Worm (Caenorhabditis elegans) whole organism, young adult: ENCODE results near the gene C48B4.3.

ENCODE experiments used
- B0019.2 ChIP-seq: fragments of 200-800 bp; sonication (Bioruptor generic); conservative IDR thresholded peaks from 2 replicates; pipeline ENCODE4 v1.3.6; 2022; ENCODE audit warnings: missing genetic modification reagents, missing genetic modification characterization, missing compliant biosample characterization
- B0035.1 ChIP-seq: sonication (generic microtip); optimal IDR thresholded peaks from 2 replicates; lab custom pipeline; 2016; ENCODE audit warnings: missing genetic modification characterization, mild to moderate bottlenecking, missing compliant biosample characterization, missing genotype, missing genetic modification reagents
- B0261.1 ChIP-seq: sonication (generic microtip); optimal IDR thresholded peaks from 2 replicates; lab custom pipeline; 2016; ENCODE audit warnings: mild to moderate bottlenecking, missing genetic modification characterization, moderate library complexity, missing compliant biosample characterization
- B0336.3 ChIP-seq: fragments of 200-800 bp; sonication (Bioruptor generic); IDR thresholded peaks from 2 replicates; pipeline ENCODE4 v1.3.6; 2022; ENCODE audit warnings: missing genetic modification characterization, missing compliant biosample characterization
- C06A6.2 ChIP-seq: fragments of 200-800 bp; sonication (Bioruptor generic); conservative IDR thresholded peaks from 2 replicates; pipeline ENCODE4 v1.3.6; 2022; ENCODE audit warnings: missing genetic modification characterization, missing compliant biosample characterization
- C17E4.6 ChIP-seq: fragments of 200-800 bp; sonication (Bioruptor generic); IDR thresholded peaks from 2 replicates; pipeline ENCODE4 v1.3.6; 2022; ENCODE audit warnings: missing genetic modification reagents, missing genetic modification characterization, missing compliant biosample characterization
- F10E7.11 ChIP-seq: sonication (generic microtip); optimal IDR thresholded peaks from 2 replicates; lab custom pipeline; 2017; ENCODE audit warnings: mild to moderate bottlenecking, missing genetic modification characterization, moderate library complexity, missing compliant biosample characterization
- F37B4.10 ChIP-seq: fragments of 200-800 bp; sonication (Bioruptor generic); IDR thresholded peaks from 2 replicates; pipeline ENCODE4 v1.3.6; 2022; ENCODE audit warnings: missing genetic modification characterization, missing compliant biosample characterization
- F49E8.2 ChIP-seq: sonication (generic microtip); optimal IDR thresholded peaks from 3 replicates; lab custom pipeline; 2017; ENCODE audit warnings: missing genetic modification characterization, mild to moderate bottlenecking, missing compliant biosample characterization, antibody characterized with exemption, moderate library complexity; ENCODE audit not compliant: insufficient read depth
- K11D2.4 ChIP-seq: fragments of 200-800 bp; sonication (Bioruptor generic); IDR thresholded peaks from 2 replicates; pipeline ENCODE4 v1.3.6; 2022; ENCODE audit warnings: missing genetic modification reagents, missing genetic modification characterization, missing compliant biosample characterization
- T26A5.8 ChIP-seq: sonication (generic microtip); optimal IDR thresholded peaks from 2 replicates; lab custom pipeline; 2016; ENCODE audit warnings: missing genetic modification characterization, missing compliant biosample characterization
- Y53G8AR.9 ChIP-seq: fragments of 200-800 bp; sonication (Bioruptor generic); conservative IDR thresholded peaks from 2 replicates; pipeline ENCODE4 v1.3.6; 2022; ENCODE audit warnings: missing genetic modification reagents, missing genetic modification characterization, missing compliant biosample characterization
- Y79H2A.3 ChIP-seq: fragments of 200-800 bp; sonication (Bioruptor generic); conservative IDR thresholded peaks from 2 replicates; pipeline ENCODE4 v1.3.6; 2022; ENCODE audit warnings: missing genetic modification reagents, missing genetic modification characterization, missing compliant biosample characterization
- Y95B8A.8 ChIP-seq: fragments of 200-800 bp; sonication (Bioruptor generic); IDR thresholded peaks from 2 replicates; pipeline ENCODE4 v1.3.6; 2022; ENCODE audit warnings: missing genetic modification reagents, missing genetic modification characterization, missing compliant biosample characterization
- attf-3 ChIP-seq: fragments of 200-800 bp; sonication (Bioruptor generic); conservative IDR thresholded peaks from 2 replicates; pipeline ENCODE4 v1.3.6; 2022; ENCODE audit warnings: missing genetic modification reagents, missing genetic modification characterization, missing compliant biosample characterization
- attf-5 ChIP-seq: fragments of 200-800 bp; sonication (Bioruptor generic); optimal IDR thresholded peaks from 2 replicates; lab custom pipeline; 2018; ENCODE audit warnings: mild to moderate bottlenecking, missing genetic modification characterization, missing compliant biosample characterization
- bed-2 ChIP-seq: fragments of 200-800 bp; sonication (Bioruptor generic); IDR thresholded peaks from 2 replicates; pipeline ENCODE4 v1.3.6; 2022; ENCODE audit warnings: missing genetic modification reagents, missing genetic modification characterization, missing compliant biosample characterization
- die-1 ChIP-seq: sonication (generic microtip); optimal IDR thresholded peaks from 2 replicates; lab custom pipeline; 2016; ENCODE audit warnings: missing genotype, mild to moderate bottlenecking, missing genetic modification characterization, missing compliant biosample characterization
- dpl-1 ChIP-seq: fragments of 150-350 bp; optimal IDR thresholded peaks from 2 replicates; lab custom pipeline; 2014; ENCODE audit warnings: missing biosample characterization, missing genetic modification reagents, missing genetic modification characterization
- efl-1 ChIP-seq: fragments of 150-350 bp; optimal IDR thresholded peaks from 2 replicates; lab custom pipeline; 2014; ENCODE audit warnings: missing biosample characterization, missing genetic modification reagents, missing genetic modification characterization
- egl-18 ChIP-seq: fragments of 200-800 bp; sonication (Bioruptor generic); IDR thresholded peaks from 2 replicates; pipeline ENCODE4 v1.3.6; 2022; ENCODE audit warnings: missing genetic modification reagents, missing genetic modification characterization, missing compliant biosample characterization
- ekl-4 ChIP-seq: fragments of 200-800 bp; sonication (Bioruptor generic); IDR thresholded peaks from 2 replicates; pipeline ENCODE4 v1.3.6; 2022; ENCODE audit warnings: missing genetic modification reagents, missing genetic modification characterization, missing compliant biosample characterization
- him-1 ChIP-seq: sonication (generic microtip); optimal IDR thresholded peaks from 2 replicates; lab custom pipeline; 2016; ENCODE audit warnings: missing genotype, missing genetic modification reagents, missing genetic modification characterization, missing compliant biosample characterization
- hlh-26 ChIP-seq: fragments of 200-800 bp; sonication (Bioruptor generic); conservative IDR thresholded peaks from 2 replicates; pipeline ENCODE4 v1.3.6; 2022; ENCODE audit warnings: missing genetic modification reagents, missing genetic modification characterization, missing compliant biosample characterization
- hmg-1.2 ChIP-seq: fragments of 200-800 bp; sonication (Bioruptor generic); IDR thresholded peaks from 2 replicates; pipeline ENCODE4 v1.3.6; 2022; ENCODE audit warnings: missing genetic modification reagents, missing genetic modification characterization, missing compliant biosample characterization
- hmg-20 ChIP-seq: fragments of 200-800 bp; sonication (Bioruptor generic); IDR thresholded peaks from 2 replicates; pipeline ENCODE4 v1.3.6; 2022; ENCODE audit warnings: missing genetic modification reagents, missing genetic modification characterization, missing compliant biosample characterization
- let-607 ChIP-seq, 2 experiments: fragments of 200-800 bp in 1 of 2; sonication (Bioruptor generic) in 1 of 2; sonication (generic microtip) in 1 of 2; optimal IDR thresholded peaks; 2 replicates each; lab custom pipeline; 2016 to 2018; ENCODE audit warnings: mild to moderate bottlenecking in 2 of 2, missing compliant biosample characterization in 2 of 2, missing genetic modification characterization in 2 of 2, moderate library complexity in 2 of 2, missing genotype in 1 of 2
- lin-40 ChIP-seq: sonication (generic microtip); optimal IDR thresholded peaks from 2 replicates; lab custom pipeline; 2016; ENCODE audit warnings: missing genetic modification characterization, mild to moderate bottlenecking, missing compliant biosample characterization, missing genotype, missing genetic modification reagents
- lin-54 ChIP-seq: fragments of 200-800 bp; sonication (Bioruptor generic); optimal IDR thresholded peaks from 2 replicates; lab custom pipeline; 2018; ENCODE audit warnings: mild to moderate bottlenecking, missing genetic modification characterization, missing compliant biosample characterization
- lsy-27 ChIP-seq: sonication (generic microtip); optimal IDR thresholded peaks from 2 replicates; lab custom pipeline; 2017; ENCODE audit warnings: missing genetic modification characterization, mild to moderate bottlenecking, missing compliant biosample characterization, antibody characterized with exemption, missing genotype, borderline replicate concordance; ENCODE audit not compliant: insufficient read depth
- nfya-1 ChIP-seq: sonication (generic microtip); optimal IDR thresholded peaks from 2 replicates; lab custom pipeline; 2017; ENCODE audit warnings: antibody characterized with exemption, missing compliant biosample characterization, missing genetic modification characterization, borderline replicate concordance; ENCODE audit not compliant: insufficient read depth
- nfya-2 ChIP-seq: fragments of 200-800 bp; sonication (Bioruptor generic); IDR thresholded peaks from 2 replicates; pipeline ENCODE4 v1.3.6; 2022; ENCODE audit warnings: missing genetic modification reagents, missing genetic modification characterization, missing compliant biosample characterization
- nfyb-1 ChIP-seq: fragments of 200-800 bp; sonication (Bioruptor generic); IDR thresholded peaks from 2 replicates; pipeline ENCODE4 v1.3.6; 2022; ENCODE audit warnings: missing genetic modification reagents, missing genetic modification characterization, missing compliant biosample characterization
- nhr-80 ChIP-seq: sonication (generic microtip); optimal IDR thresholded peaks from 2 replicates; lab custom pipeline; 2016; ENCODE audit warnings: missing genetic modification characterization, missing compliant biosample characterization
- pbrm-1 ChIP-seq: fragments of 200-800 bp; sonication (Bioruptor generic); IDR thresholded peaks from 2 replicates; pipeline ENCODE4 v1.3.6; 2022; ENCODE audit warnings: missing genetic modification reagents, missing genetic modification characterization, missing compliant biosample characterization
- sdz-38 ChIP-seq: sonication (generic microtip); optimal IDR thresholded peaks from 2 replicates; lab custom pipeline; 2016; ENCODE audit warnings: missing genotype, missing genetic modification characterization, missing compliant biosample characterization
- sea-2 ChIP-seq: fragments of 200-800 bp; sonication (Bioruptor generic); IDR thresholded peaks from 2 replicates; pipeline ENCODE4 v1.3.6; 2022; ENCODE audit warnings: missing genetic modification characterization, missing compliant biosample characterization
- snpc-1.3 ChIP-seq: sonication (generic microtip); optimal IDR thresholded peaks from 2 replicates; lab custom pipeline; 2017; ENCODE audit warnings: missing genetic modification characterization, mild to moderate bottlenecking, missing compliant biosample characterization, antibody characterized with exemption, moderate library complexity, missing genotype, missing genetic modification reagents; ENCODE audit not compliant: insufficient read depth
- snpc-4 ChIP-seq, 5 experiments: fragments of 150-350 bp in 1 of 5; sonication (generic microtip) in 4 of 5; optimal IDR thresholded peaks; 2 replicates each; lab custom pipeline; 2014 to 2018; ENCODE audit warnings: missing genetic modification characterization in 5 of 5, missing biosample characterization in 3 of 5, antibody characterized with exemption in 2 of 5, mild to moderate bottlenecking in 2 of 5, missing compliant biosample characterization in 2 of 5, missing genotype in 2 of 5, moderate library complexity in 2 of 5, missing genetic modification reagents in 1 of 5
- tbp1 ChIP-seq: fragments of 200-800 bp; sonication (Bioruptor generic); optimal IDR thresholded peaks from 2 replicates; lab custom pipeline; 2018; ENCODE audit warnings: mild to moderate bottlenecking, missing genetic modification characterization, missing compliant biosample characterization
- tbx-9 ChIP-seq: sonication (generic microtip); optimal IDR thresholded peaks from 2 replicates; lab custom pipeline; 2016; ENCODE audit warnings: borderline replicate concordance, missing genetic modification characterization, inconsistent platforms, missing compliant biosample characterization
- unc-130 ChIP-seq: sonication (generic microtip); optimal IDR thresholded peaks from 2 replicates; lab custom pipeline; 2016; ENCODE audit warnings: missing genetic modification reagents, missing genetic modification characterization, missing compliant biosample characterization
- zfh-2 ChIP-seq: fragments of 200-800 bp; sonication (Bioruptor generic); conservative IDR thresholded peaks from 2 replicates; pipeline ENCODE4 v1.3.6; 2022; ENCODE audit warnings: missing genetic modification reagents, missing genetic modification characterization, missing compliant biosample characterization
- zim-3 ChIP-seq: sonication (generic microtip); optimal IDR thresholded peaks from 2 replicates; lab custom pipeline; 2017; ENCODE audit warnings: mild to moderate bottlenecking, missing genetic modification characterization, moderate library complexity, missing compliant biosample characterization
- ztf-18 ChIP-seq: sonication (generic microtip); optimal IDR thresholded peaks from 2 replicates; lab custom pipeline; 2016; ENCODE audit warnings: missing genotype, mild to moderate bottlenecking, missing genetic modification characterization, missing compliant biosample characterization

C48B4.3 gene

ce11 chrIII:9616426-9616825, 34.2 kb upstream of the C48B4.3 start, which contains the start of gene hcp-3:
hcp-3 (minus strand) TSS chrIII:9616470.
- TF ChIP-seq let-607 (tag; optimal IDR thresholded peaks at IDR 0.05; lab: Kevin White, UChicago) (no peak), snpc-4 (GFP tag; optimal IDR thresholded peaks at IDR 0.05; lab: Kevin White, UChicago) (no peak), snpc-4 (tag; optimal IDR thresholded peaks at IDR 0.05; lab: Kevin White, UChicago) (peak in 1 of 4 experiments; percentile 5), egl-18 (no peak), pbrm-1 (peak; percentile 57; the same call in 1 of the 2 replicates), hmg-1.2 (GFP tag; lab: Robert Waterston, UW) (peak; percentile 27; the same call in 1 of the 2 replicates), B0336.3 (GFP tag; lab: Robert Waterston, UW) (no peak), C06A6.2 (GFP tag; lab: Robert Waterston, UW) (no peak), tbp1 (GFP tag; lab: Kevin White, UChicago) (no peak), lin-54 (peak; percentile 4), zim-3 (tag; lab: Kevin White, UChicago) (no peak), nfya-1 (tag; lab: Kevin White, UChicago) (no peak), ekl-4 (GFP tag; lab: Robert Waterston, UW) (no peak), efl-1 (GFP tag; lab: Kevin White, UChicago) (peak; percentile 2), die-1 (tag; lab: Kevin White, UChicago) (no peak), sea-2 (GFP tag; lab: Robert Waterston, UW) (no peak), K11D2.4 (no peak), B0035.1 (tag; lab: Kevin White, UChicago) (no peak), attf-5 (GFP tag; lab: Kevin White, UChicago) (peak; percentile 26), T26A5.8 (tag; lab: Kevin White, UChicago) (no peak)

ce11 chrIII:9615114-9615513, 32.9 kb upstream of the C48B4.3 start:
- no peak for TF ChIP-seq zfh-2 (GFP tag; lab: Robert Waterston, UW)
- TF ChIP-seq lsy-27 (tag; lab: Kevin White, UChicago) = no peak
- TF ChIP-seq hlh-26 (GFP tag; lab: Robert Waterston, UW) = no peak
- peak; percentile 17 for TF ChIP-seq attf-5 (GFP tag; lab: Kevin White, UChicago)
- no peak for TF ChIP-seq B0261.1 (tag; lab: Kevin White, UChicago)
- peak; percentile 64 for TF ChIP-seq pbrm-1
- no peak for TF ChIP-seq attf-3 (GFP tag; lab: Robert Waterston, UW)
- TF ChIP-seq Y53G8AR.9 (GFP tag; lab: Robert Waterston, UW) = peak; percentile 90
- peak; percentile 58 for TF ChIP-seq Y95B8A.8 (GFP tag; lab: Robert Waterston, UW)
- TF ChIP-seq nhr-80 = no peak
- TF ChIP-seq C06A6.2 (GFP tag; lab: Robert Waterston, UW) = no peak
- no peak for TF ChIP-seq dpl-1 (GFP tag; lab: Kevin White, UChicago)
- no peak; the same call in 1 of the 2 replicates for TF ChIP-seq Y79H2A.3 (GFP tag; lab: Robert Waterston, UW)
- TF ChIP-seq snpc-1.3 (tag; lab: Kevin White, UChicago) = peak; percentile 58
- no peak for TF ChIP-seq nfyb-1 (GFP tag; lab: Robert Waterston, UW)
- TF ChIP-seq him-1 (tag; lab: Kevin White, UChicago) = peak; percentile 48
- TF ChIP-seq C17E4.6 = peak; percentile 41; the same call in 1 of the 2 replicates
- no peak for TF ChIP-seq tbx-9 (tag; lab: Kevin White, UChicago)
- no peak for TF ChIP-seq F10E7.11
- TF ChIP-seq ztf-18 (tag; lab: Kevin White, UChicago) = peak; percentile 53
- no peak for TF ChIP-seq lin-40 (tag; lab: Kevin White, UChicago)
- peak; percentile 97 for TF ChIP-seq F49E8.2
- TF ChIP-seq nfya-2 = 0 out of 2 replicates have a peak, but pooled peaks have one; percentile 11
- TF ChIP-seq unc-130 (GFP tag; lab: Kevin White, UChicago) = peak; percentile 36
- TF ChIP-seq F37B4.10 (GFP tag; lab: Robert Waterston, UW) = no peak
- no peak for TF ChIP-seq snpc-4 (GFP tag; optimal IDR thresholded peaks at IDR 0.05; lab: Kevin White, UChicago)
- TF ChIP-seq snpc-4 (tag; optimal IDR thresholded peaks at IDR 0.05; lab: Kevin White, UChicago) = peak in 1 of 4 experiments; percentile 10
- TF ChIP-seq hmg-20 = no peak
- TF ChIP-seq B0019.2 (GFP tag; lab: Robert Waterston, UW) = 0 out of 2 replicates have a peak, but pooled peaks have one; percentile 23
- TF ChIP-seq let-607 (tag; optimal IDR thresholded peaks at IDR 0.05; lab: Kevin White, UChicago) = no peak
- no peak for TF ChIP-seq sdz-38 (tag; lab: Kevin White, UChicago)
- TF ChIP-seq bed-2 (GFP tag; lab: Robert Waterston, UW) = no peak
